Fruit fly (Drosophila melanogaster): Measurements from ENCODE around the gene CG13315.

Gene CG13315

DNA sequence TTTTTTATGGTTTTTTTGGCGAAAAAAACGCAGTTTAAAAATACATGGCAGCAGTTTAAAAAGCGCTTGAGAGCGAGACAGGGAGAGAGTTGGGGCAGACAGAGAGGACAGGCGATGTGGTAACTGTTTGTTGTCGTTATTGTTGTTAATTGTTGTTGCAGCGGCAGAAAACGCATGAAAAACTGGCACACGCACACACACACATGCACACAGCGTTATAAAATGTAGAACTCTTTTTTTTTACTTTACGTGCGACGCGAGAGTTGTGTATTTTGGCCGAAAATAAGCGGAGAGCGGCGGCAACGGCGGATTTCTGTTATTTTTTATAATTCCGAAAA is 28.2 kb downstream of the CG13315 start:
- no peak for TF ChIP-seq noc (tag; optimal IDR thresholded peaks at IDR 0.05)

DNA sequence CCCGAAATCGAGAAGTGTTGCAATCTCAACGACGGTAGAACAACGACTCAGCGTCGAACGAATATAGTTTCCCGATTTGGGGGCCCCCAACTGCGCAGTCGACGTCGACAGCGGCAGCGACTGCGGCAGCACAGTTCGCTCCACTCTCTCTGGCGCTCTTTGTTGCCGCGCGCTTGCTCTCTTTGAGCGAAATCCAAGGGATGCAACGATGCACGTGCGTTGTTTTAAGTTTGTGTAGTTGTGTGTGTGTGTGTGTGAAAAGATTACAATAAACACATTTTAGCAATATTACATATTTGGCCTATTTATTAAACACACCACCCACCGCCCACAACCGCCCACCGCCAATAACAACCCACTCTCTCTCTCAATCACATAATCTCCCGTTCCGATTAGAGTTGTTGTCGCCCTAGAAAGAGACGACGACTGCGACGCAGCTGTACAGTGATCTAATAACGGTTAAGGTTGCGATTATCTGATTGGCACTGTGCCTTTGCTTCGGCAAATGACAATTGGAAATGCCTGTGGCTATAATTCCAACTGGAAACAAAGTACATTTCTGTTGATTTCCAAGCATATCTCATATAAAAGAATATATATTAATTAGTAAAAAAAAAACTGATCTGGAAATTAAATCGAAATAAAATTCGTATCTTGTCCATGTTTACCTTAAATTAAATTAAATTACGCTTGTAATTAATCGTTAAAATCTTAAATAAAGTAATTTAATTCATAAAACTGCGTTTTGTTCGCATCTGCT is 28.8 kb downstream of the CG13315 start:
- no peak for TF ChIP-seq noc (tag; optimal IDR thresholded peaks at IDR 0.05)

DNA sequence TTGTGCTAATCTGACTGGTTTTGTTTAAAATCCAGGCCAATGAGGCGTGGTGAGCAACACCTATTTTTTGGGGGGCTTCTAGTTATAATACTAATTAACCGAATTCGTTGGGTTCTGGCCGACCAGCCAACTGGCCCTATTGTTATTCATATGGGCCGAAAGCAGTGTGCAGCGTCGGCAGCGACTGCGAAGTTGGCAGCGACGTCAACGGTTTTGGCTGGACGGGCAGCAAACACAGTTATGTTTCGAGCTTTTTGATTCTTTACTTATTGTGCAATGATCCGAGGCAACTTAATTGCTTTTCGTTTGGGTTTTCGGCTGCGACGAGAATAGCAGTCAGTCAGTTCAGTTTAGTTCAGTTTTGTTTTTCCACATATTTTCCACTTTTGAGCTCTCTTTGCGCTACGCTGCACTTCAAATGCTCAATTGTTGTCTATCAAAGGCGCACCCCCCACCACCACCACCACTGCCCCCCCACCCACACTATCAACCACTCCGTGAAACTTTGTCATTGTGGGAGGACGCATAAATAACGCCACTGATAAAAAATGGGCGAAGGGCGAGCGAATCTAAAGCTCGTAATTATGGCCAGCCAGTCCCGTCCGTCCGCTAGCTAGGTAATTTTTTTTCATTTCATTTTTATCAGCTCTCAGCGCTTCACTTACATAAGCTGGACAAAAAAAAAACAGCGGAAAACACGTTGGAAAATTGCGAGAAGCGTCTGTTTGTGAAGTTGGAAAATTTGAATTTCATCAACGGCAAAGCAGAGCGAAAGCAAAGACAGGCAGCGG is 29.5 kb downstream of the CG13315 start:
- no peak for TF ChIP-seq noc (tag; optimal IDR thresholded peaks at IDR 0.05)

DNA sequence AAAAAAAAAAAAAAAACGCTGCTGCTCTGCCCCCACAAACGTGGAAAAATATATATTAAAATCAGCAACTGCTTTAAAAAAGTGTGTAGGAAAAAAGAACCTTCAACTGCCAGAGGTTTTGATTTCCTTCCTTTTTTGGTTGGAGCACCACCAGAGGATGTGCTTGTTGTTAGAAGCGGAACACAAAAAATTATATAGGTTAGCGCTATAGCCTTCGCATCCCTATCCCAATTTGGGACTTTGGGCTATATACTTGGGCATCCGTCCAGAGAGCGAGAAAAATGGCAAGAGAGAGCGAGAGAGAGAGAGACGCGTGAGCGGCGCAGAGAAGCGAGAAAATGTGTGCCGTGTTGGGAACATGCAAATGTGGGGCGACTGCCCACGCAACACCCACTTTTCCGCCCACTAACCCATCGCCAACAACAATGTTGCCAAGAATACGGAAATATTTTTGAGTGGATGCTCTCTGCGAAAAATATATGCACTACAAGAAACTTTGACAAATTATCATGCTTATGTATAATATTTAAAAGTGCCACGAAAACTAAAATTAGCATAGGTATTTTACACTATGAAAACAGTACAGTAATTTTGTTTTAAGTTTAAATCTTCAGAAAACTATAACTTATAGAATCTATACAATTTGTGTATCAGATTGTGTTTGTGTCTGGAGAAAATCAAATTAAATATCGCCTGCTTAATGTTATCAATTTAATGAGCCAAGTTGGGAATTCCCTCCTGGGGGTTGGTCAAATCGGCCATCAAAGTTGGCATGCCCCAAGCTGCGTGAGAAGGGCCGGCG is 30.4 kb downstream of the CG13315 start:
- peak; percentile 10 for TF ChIP-seq noc (tag; optimal IDR thresholded peaks at IDR 0.05)

DNA sequence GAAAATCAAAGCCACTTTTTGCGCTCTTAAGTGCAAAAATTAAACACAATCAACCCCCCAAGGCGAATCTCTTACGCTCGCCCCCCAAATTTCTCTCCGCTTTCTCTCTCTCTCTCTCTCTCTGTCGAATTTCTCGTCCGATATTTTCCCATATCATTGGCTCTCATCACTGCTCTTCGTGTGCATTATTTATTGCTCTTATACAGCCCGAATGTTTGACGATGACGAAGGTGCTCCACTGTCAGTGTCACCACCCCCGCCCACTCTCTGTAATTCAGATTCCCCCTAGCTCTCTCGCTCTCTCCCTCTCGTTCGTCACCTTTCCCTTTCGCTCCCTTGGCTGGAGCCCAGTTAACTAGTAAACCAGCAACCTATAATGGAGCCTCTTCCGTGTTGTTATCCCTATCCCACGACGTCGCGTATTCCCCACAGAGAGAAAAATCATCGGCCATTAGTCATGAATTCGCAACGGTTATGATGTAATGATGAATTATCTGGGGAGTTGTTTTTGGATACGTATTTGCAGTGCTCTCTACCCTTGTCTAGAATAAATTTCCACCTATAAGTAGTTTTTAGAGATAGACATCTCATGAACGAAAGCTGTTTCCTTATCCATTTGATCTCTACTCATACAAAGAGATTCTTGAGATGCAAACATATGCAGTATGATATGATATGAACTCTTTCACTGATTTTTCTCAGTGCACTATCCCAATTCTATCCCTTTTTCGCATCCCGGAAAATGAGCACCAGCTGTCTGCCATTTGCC is 31.2 kb downstream of the CG13315 start:
- no peak for TF ChIP-seq noc (tag; optimal IDR thresholded peaks at IDR 0.05)

DNA sequence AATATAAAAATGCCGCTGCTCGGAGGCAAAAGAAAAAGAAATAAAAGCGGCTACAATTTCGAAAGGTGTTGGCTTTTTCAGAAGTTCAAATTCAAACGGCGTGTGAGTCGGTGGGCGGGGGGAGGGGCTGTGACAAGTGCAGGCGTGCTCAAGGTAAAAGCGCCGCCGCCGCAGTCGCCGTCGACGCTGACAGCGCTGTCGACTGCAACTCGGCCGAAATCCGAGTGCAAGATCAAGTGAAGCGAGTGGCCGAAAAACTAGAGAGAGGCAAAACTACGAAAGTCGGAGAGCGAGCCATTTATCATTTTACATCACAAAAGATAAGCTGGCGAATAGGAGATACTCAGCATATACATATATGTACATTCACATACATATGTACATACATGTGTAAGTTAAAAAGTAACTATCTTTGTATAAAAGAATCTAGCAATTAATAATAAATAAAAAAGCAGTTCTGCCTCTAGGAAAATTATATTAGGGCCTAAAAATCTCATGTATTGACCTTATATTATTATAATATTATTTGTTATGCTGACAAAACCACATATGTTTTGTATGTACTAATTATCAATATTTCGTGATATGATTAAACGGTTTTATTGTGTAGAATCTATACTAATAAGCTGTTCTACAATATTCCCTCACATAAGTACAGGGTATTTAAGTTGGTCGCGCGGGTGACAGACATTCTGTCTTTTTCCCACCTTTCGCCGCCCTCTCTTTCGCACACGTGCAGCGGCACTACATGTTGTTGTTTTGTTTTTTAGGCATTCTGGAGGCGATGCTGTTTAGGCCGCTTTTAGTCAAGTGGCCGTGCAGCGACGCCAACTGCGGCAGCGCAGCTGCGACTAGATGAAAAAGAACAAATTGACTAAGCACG is 32.3 kb downstream of the CG13315 start:
- TF ChIP-seq noc (tag; optimal IDR thresholded peaks at IDR 0.05): no peak

DNA sequence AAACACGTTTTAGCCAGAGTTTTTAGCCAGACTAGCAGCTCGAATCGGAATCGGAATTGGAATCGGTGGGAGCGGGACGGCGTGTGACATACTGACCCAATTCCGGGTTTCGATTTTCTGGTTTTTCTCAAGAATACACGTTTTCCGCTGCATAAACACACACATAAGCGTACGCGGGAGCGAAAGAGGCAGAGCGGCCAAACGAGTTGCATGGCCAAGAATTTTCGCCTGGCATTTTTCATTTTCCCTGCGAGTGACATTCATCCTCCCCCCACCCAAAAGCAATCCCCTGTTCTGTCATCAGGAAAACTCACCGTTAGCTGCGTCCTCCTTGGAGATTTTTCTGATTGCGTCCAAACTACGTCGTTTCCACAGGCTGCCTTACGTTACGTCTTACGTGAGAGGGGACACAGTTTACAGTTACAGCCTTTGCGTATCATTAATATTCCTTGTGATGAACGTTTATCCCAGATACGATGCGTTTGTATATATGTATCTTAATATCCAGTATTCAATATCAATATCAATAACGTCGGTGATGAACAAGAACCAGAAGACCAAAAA is 33.0 kb downstream of the CG13315 start:
- no peak for TF ChIP-seq noc (tag; optimal IDR thresholded peaks at IDR 0.05)

DNA sequence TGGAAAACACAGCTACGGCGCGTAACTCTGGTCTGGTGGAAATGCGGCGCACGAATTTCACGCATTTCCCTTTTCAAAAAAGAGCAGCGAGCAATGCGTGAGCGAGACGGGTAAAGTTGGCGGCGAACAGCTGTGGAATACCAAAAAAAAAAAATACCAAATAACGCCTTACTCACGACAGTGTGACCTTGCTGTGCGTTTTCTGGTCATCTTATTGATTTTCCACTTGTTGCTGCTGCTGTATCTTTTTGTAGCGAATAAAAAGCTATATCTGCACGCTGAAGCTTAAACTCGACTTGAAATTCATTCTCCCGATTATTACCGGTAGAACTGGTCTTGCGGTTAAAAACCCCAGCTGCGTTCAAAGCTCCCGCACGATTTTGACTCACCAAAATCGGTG is 37.7 kb downstream of the CG13315 start, which contains the start of the genes bol and Dhpr:
TSS of gene bol (minus strand) at position 57 of the 400 bp plus-strand sequence.
TSS of gene Dhpr (plus strand) at position 212 of the 400 bp plus-strand sequence.
- no peak for TF ChIP-seq noc (tag; optimal IDR thresholded peaks at IDR 0.05)

DNA sequence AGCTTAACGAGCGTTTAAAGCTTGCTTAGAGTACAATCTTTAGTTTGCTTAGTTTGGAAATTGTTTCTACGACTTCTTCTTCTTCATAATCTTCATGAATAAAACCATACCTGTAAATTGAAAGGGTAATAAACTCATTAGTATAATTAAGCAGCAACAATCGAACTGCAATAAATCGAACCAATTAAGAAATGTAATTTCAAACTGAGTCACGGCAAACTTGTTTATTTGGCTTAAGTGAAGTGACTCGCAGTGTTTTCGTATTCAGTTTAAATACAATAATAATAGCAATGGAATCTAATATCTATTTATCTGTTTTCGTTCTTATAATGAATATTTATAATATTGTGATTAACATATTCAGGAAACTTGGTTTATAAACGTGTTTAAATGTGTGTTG is 39.1 kb downstream of the CG13315 start:
- no peak for TF ChIP-seq noc (tag; optimal IDR thresholded peaks at IDR 0.05)

DNA sequence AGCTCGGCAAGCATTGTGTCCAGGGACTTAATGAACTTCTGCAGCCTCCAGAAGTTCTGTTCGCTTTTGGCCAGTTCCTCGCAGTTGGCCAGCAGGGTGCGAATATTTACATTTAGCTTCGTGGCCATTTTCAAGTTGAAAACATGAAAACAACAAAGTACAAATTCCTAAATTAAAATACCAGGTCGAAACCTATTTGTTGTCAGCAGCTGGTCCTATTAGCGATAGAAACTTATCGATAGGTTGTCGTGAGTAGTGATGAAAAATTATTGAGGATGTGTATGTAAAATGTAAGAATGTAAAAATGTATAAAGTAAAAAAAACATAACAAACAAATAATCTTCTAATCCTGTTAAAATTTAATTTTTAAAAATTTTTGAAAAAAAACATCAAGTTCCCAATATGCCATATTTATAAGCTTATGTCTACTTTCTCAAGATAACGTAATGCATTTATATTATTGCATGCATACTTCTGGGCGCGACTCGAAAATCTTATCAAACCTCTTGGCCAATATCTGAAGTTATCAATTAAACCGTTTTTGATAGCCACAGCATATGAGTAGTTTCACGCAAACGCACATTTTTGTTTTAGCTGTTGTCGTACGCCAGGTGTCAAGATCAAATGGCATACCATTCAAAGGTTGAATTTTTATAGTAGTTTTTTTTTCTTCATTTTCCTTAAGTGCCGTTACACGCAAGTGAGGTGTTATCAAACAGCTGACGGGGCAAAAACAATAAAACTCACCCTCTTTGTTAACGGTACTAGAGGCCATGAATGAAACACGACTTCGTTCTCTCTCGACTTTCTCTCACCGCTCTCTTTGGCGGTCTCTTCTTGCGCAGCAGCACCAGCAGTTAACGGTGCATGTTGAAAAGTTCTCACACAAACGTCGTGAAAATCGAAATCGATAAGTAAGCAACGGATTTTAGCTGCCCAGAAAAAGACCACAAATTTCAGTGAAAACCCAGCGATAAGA is 40.6 kb downstream of the CG13315 start, which contains the start of the genes Use1 and nwk:
TSS of gene Use1 (minus strand) at position 206 of the 979 bp plus-strand sequence.
TSS of gene nwk (plus strand) at position 885 of the 979 bp plus-strand sequence.
- no peak for TF ChIP-seq noc (tag; optimal IDR thresholded peaks at IDR 0.05)

DNA sequence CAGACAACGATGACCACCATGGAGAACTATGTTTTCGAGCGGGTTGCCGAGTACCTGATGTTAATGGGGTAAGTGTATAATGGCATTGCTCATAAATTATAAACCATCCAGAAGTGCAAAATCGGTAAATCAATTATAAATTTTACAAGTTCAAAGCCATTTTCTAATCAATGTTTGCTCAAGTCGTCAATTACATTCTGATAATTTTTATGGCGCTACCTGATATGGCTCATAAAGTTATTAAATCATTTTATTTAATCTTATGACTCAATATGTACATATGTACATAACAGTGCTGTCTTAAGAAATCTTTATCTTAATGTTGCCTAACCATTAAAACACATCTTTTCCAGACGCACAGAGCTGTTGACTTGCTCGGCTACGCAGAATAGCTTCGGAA is 42.9 kb downstream of the CG13315 start:
- TF ChIP-seq noc (tag; optimal IDR thresholded peaks at IDR 0.05): no peak

DNA sequence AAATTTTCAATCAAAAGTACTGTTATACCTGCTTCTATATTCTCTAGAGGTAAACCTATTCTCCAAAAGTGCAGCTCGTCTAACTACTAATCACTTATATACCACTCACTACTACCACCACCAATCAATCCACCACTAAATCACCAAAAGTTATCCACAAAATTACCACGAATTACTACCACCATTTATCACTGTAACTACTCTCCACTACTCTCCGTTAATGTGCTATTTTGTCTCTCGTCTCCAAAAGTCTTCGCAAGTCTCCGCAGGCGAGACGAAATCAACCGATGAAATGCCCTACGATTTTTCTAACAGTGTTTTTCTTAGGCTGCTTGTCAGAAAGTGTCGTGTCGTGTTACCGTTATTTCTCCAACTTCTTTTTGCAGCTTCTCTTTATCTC is 45.3 kb downstream of the CG13315 start:
- no peak for TF ChIP-seq noc (tag; optimal IDR thresholded peaks at IDR 0.05)

Data from whole organism, larva.